Worm (Caenorhabditis elegans) whole organism, L3 larva: ENCODE measurements around the gene T21E8.5.
A peak's percentile ranks its signal among the peaks of the same experiment; 100 is the strongest.

Experiments
- R02D3.7 ChIP-seq: fragments of 150-350 bp; optimal IDR thresholded peaks from 2 replicates; lab custom pipeline; 2014; ENCODE audit warnings: missing biosample characterization, missing genetic modification characterization
- ZK546.5 ChIP-seq: sonication (generic microtip); optimal IDR thresholded peaks from 2 replicates; lab custom pipeline; 2017; ENCODE audit warnings: missing biosample characterization, missing genetic modification characterization
- aly-2 ChIP-seq: fragments of 150-350 bp; optimal IDR thresholded peaks from 2 replicates; lab custom pipeline; 2014; ENCODE audit warnings: missing biosample characterization, missing genetic modification characterization
- ceh-16 ChIP-seq: sonication (generic microtip); optimal IDR thresholded peaks from 2 replicates; lab custom pipeline; 2017; ENCODE audit warnings: missing biosample characterization, missing genetic modification characterization
- ceh-82 ChIP-seq: fragments of 150-350 bp; optimal IDR thresholded peaks from 2 replicates; lab custom pipeline; 2014; ENCODE audit warnings: missing biosample characterization, missing genetic modification characterization
- ceh-9 ChIP-seq: sonication (generic microtip); optimal IDR thresholded peaks from 2 replicates; lab custom pipeline; 2018; ENCODE audit warnings: missing biosample characterization, missing genetic modification characterization
- egl-27 ChIP-seq: sonication (generic microtip); optimal IDR thresholded peaks from 4 replicates; lab custom pipeline; 2017; ENCODE audit warnings: missing biosample characterization, missing genetic modification reagents, missing genetic modification characterization
- egl-5 ChIP-seq: fragments of 150-350 bp; optimal IDR thresholded peaks from 2 replicates; lab custom pipeline; 2017; ENCODE audit warnings: missing biosample characterization, missing genetic modification reagents, missing genetic modification characterization, inconsistent platforms
- elt-1 ChIP-seq: fragments of 150-350 bp; optimal IDR thresholded peaks from 2 replicates; lab custom pipeline; 2014; ENCODE audit warnings: missing biosample characterization, missing genetic modification characterization
- elt-2 ChIP-seq: sonication (generic microtip); optimal IDR thresholded peaks from 2 replicates; lab custom pipeline; 2016; ENCODE audit warnings: missing genetic modification reagents, mild to moderate bottlenecking, missing genetic modification characterization, missing compliant biosample characterization
- elt-3 ChIP-seq, 3 experiments: fragments of 150-350 bp in 1 of 3; sonication (generic microtip) in 2 of 3; optimal IDR thresholded peaks; 2 replicates in 2 of 3; 4 replicates in 1 of 3; lab custom pipeline; 2014 to 2017; ENCODE audit warnings: missing biosample characterization in 3 of 3, missing genetic modification characterization in 3 of 3
- eor-1 ChIP-seq, 2 experiments: fragments of 150-350 bp; optimal IDR thresholded peaks; 2 replicates each; lab custom pipeline; 2014 to 2018; ENCODE audit warnings: missing biosample characterization in 2 of 2, missing genetic modification characterization in 2 of 2
- fkh-10 ChIP-seq: sonication (generic microtip); optimal IDR thresholded peaks from 2 replicates; lab custom pipeline; 2017; ENCODE audit warnings: missing biosample characterization, missing genetic modification reagents, missing genetic modification characterization
- fos-1 ChIP-seq: fragments of 150-350 bp; optimal IDR thresholded peaks from 2 replicates; lab custom pipeline; 2014; ENCODE audit warnings: missing biosample characterization, missing genetic modification characterization
- hmg-11 ChIP-seq: sonication (generic microtip); optimal IDR thresholded peaks from 2 replicates; lab custom pipeline; 2016; ENCODE audit warnings: missing genetic modification characterization, missing compliant biosample characterization
- jun-1 ChIP-seq: fragments of 150-350 bp; optimal IDR thresholded peaks from 2 replicates; lab custom pipeline; 2014; ENCODE audit warnings: missing biosample characterization, missing genetic modification reagents, missing genetic modification characterization
- lin-15B ChIP-seq: fragments of 150-350 bp; optimal IDR thresholded peaks from 2 replicates; lab custom pipeline; 2014; ENCODE audit warnings: missing biosample characterization, missing genetic modification characterization
- lin-39 ChIP-seq: fragments of 150-350 bp; optimal IDR thresholded peaks from 2 replicates; lab custom pipeline; 2018; ENCODE audit warnings: missing biosample characterization, missing genetic modification reagents, missing genetic modification characterization
- mml-1 ChIP-seq: fragments of 150-350 bp; sonication (generic microtip); optimal IDR thresholded peaks from 3 replicates; lab custom pipeline; 2014; ENCODE audit warnings: missing biosample characterization, missing genetic modification characterization
- nfya-1 ChIP-seq: sonication (generic microtip); optimal IDR thresholded peaks from 2 replicates; lab custom pipeline; 2017; ENCODE audit warnings: missing genetic modification characterization, mild to moderate bottlenecking, missing compliant biosample characterization, antibody characterized with exemption, moderate library complexity; ENCODE audit not compliant: insufficient read depth
- nhr-12 ChIP-seq: fragments of 150-350 bp; optimal IDR thresholded peaks from 2 replicates; lab custom pipeline; 2014; ENCODE audit warnings: missing biosample characterization, missing genetic modification characterization
- nhr-23 ChIP-seq: fragments of 150-350 bp; optimal IDR thresholded peaks from 2 replicates; lab custom pipeline; 2014; ENCODE audit warnings: missing biosample characterization, missing genetic modification reagents, missing genetic modification characterization
- nhr-237 ChIP-seq: fragments of 150-350 bp; optimal IDR thresholded peaks from 2 replicates; lab custom pipeline; 2014; ENCODE audit warnings: missing biosample characterization, missing genetic modification characterization
- nhr-25 ChIP-seq: sonication (generic microtip); optimal IDR thresholded peaks from 2 replicates; lab custom pipeline; 2017; ENCODE audit warnings: missing biosample characterization, missing genetic modification characterization
- nhr-28 ChIP-seq: fragments of 150-350 bp; optimal IDR thresholded peaks from 2 replicates; lab custom pipeline; 2014; ENCODE audit warnings: missing biosample characterization, missing genetic modification characterization
- nhr-43 ChIP-seq: sonication (generic microtip); optimal IDR thresholded peaks from 2 replicates; lab custom pipeline; 2016; ENCODE audit warnings: mild to moderate bottlenecking, missing genetic modification characterization, missing compliant biosample characterization; ENCODE audit not compliant: poor library complexity, severe bottlenecking
- nhr-67 ChIP-seq: fragments of 150-350 bp; optimal IDR thresholded peaks from 2 replicates; lab custom pipeline; 2014; ENCODE audit warnings: missing biosample characterization, missing genetic modification characterization
- nhr-76 ChIP-seq: fragments of 150-350 bp; sonication (generic microtip); optimal IDR thresholded peaks from 5 replicates; lab custom pipeline; 2014; ENCODE audit warnings: missing biosample characterization, missing genetic modification characterization
- nhr-77 ChIP-seq: fragments of 150-350 bp; optimal IDR thresholded peaks from 2 replicates; lab custom pipeline; 2014; ENCODE audit warnings: missing biosample characterization, missing genetic modification characterization
- pqm-1 ChIP-seq: fragments of 150-350 bp; optimal IDR thresholded peaks from 2 replicates; lab custom pipeline; 2017; ENCODE audit warnings: missing biosample characterization, missing genetic modification characterization, inconsistent platforms
- sea-2 ChIP-seq: fragments of 150-350 bp; sonication (generic microtip); optimal IDR thresholded peaks from 4 replicates; lab custom pipeline; 2014; ENCODE audit warnings: missing biosample characterization, missing genetic modification reagents, missing genetic modification characterization
- snpc-4 ChIP-seq: fragments of 150-350 bp; optimal IDR thresholded peaks from 2 replicates; lab custom pipeline; 2014; ENCODE audit warnings: missing biosample characterization, missing genetic modification characterization
- unc-39 ChIP-seq: sonication (generic microtip); optimal IDR thresholded peaks from 4 replicates; lab custom pipeline; 2017; ENCODE audit warnings: missing biosample characterization, missing genetic modification characterization
- unc-62 ChIP-seq: fragments of 150-350 bp; sonication (generic microtip); optimal IDR thresholded peaks from 4 replicates; lab custom pipeline; 2014; ENCODE audit warnings: missing biosample characterization, missing genetic modification reagents, missing genetic modification characterization

The T21E8.5 gene

ce11 chrX:10890456-10890855 lies 4.5 kb downstream of the T21E8.5 start, which contains the start of gene F47B10.5:
TSS of gene F47B10.5 (minus strand) at chrX:10890556.
- TF ChIP-seq elt-3 (tag; optimal IDR thresholded peaks at IDR 0.05; lab: Kevin White, UChicago) (no peak), lin-15B (tag; lab: Kevin White, UChicago) (no peak), ceh-82 (no peak), elt-1 (no peak)

- no peak for TF ChIP-seq nfya-1 (tag; lab: Kevin White, UChicago)
- no peak for TF ChIP-seq sea-2 (GFP tag; lab: Kevin White, UChicago)
- no peak for TF ChIP-seq nhr-28
- TF ChIP-seq nhr-77 = no peak
- TF ChIP-seq nhr-25 (tag; lab: Kevin White, UChicago) = no peak
- TF ChIP-seq unc-39 = no peak
- no peak for TF ChIP-seq nhr-23 (tag; lab: Kevin White, UChicago)
- no peak for TF ChIP-seq egl-5 (tag; lab: Kevin White, UChicago)
- TF ChIP-seq fos-1 = no peak
- no peak for TF ChIP-seq nhr-67 (tag; lab: Kevin White, UChicago)
- no peak for TF ChIP-seq nhr-12 (tag; lab: Kevin White, UChicago)
- TF ChIP-seq aly-2 (tag; lab: Kevin White, UChicago) = no peak
Observed at ce11 chrX:10890965-10891364, 5.0 kb downstream of the T21E8.5 start, which contains the start of gene F47B10.4. TSS of gene F47B10.4 (plus strand) at chrX:10891265.

- TF ChIP-seq nhr-77 (no peak), ZK546.5 (no peak), fkh-10 (GFP tag; lab: Kevin White, UChicago) (no peak), nhr-25 (tag; lab: Kevin White, UChicago) (no peak), ceh-16 (tag; lab: Kevin White, UChicago) (no peak), mml-1 (tag; lab: Kevin White, UChicago) (no peak), jun-1 (tag; lab: Kevin White, UChicago) (no peak), R02D3.7 (tag; lab: Kevin White, UChicago) (no peak), aly-2 (tag; lab: Kevin White, UChicago) (no peak), egl-27 (tag; lab: Kevin White, UChicago) (no peak), nhr-76 (tag; lab: Kevin White, UChicago) (no peak), lin-39 (tag; lab: Kevin White, UChicago) (no peak)
- TF ChIP-seq, all 47 proteins: peak for 0
Observed at ce11 chrX:10891890-10892289, 5.9 kb downstream of the T21E8.5 start, which contains the start of gene F47B10.3. TSS of gene F47B10.3 (plus strand) at chrX:10892190.

- TF ChIP-seq nhr-237 (tag; lab: Kevin White, UChicago) (no peak), jun-1 (tag; lab: Kevin White, UChicago) (no peak), nhr-25 (tag; lab: Kevin White, UChicago) (no peak), nhr-12 (tag; lab: Kevin White, UChicago) (no peak), nhr-77 (no peak), ceh-82 (no peak), nhr-67 (tag; lab: Kevin White, UChicago) (no peak), nhr-76 (tag; lab: Kevin White, UChicago) (no peak), egl-27 (tag; lab: Kevin White, UChicago) (no peak), pqm-1 (tag; lab: Kevin White, UChicago) (no peak), eor-1 (tag; optimal IDR thresholded peaks at IDR 0.05; lab: Kevin White, UChicago) (no peak), nfya-1 (tag; lab: Kevin White, UChicago) (no peak), ceh-9 (tag; lab: Kevin White, UChicago) (no peak)
- TF ChIP-seq, all 47 proteins: peak for 0
Observed at ce11 chrX:10896498-10896897, 10.5 kb downstream of the T21E8.5 start, which contains the start of gene haly-1. TSS of gene haly-1 (minus strand) at chrX:10896598.

ce11 chrX:10900079-10900724 lies 14.2 kb downstream of the T21E8.5 start, which contains the start of gene suca-1:
TSS of gene suca-1 (minus strand) at chrX:10900114.
- TF ChIP-seq fkh-10 (GFP tag; lab: Kevin White, UChicago) (no peak), ceh-9 (tag; lab: Kevin White, UChicago) (no peak), nhr-28 (no peak), snpc-4 (tag; lab: Kevin White, UChicago) (peak; percentile 4), ceh-16 (tag; lab: Kevin White, UChicago) (no peak), nhr-25 (tag; lab: Kevin White, UChicago) (peak; percentile 67), egl-5 (tag; lab: Kevin White, UChicago) (peak; percentile 36), hmg-11 (tag; lab: Kevin White, UChicago) (peak; percentile 39), unc-62 (GFP tag; lab: Kevin White, UChicago) (no peak), jun-1 (tag; lab: Kevin White, UChicago) (no peak), nhr-23 (tag; lab: Kevin White, UChicago) (peak; percentile 44), fos-1 (no peak), nhr-43 (tag; lab: Kevin White, UChicago) (peak; percentile 11), ceh-82 (no peak), elt-2 (tag; lab: Kevin White, UChicago) (peak; percentile 68), eor-1 (tag; optimal IDR thresholded peaks at IDR 0.05; lab: Kevin White, UChicago) (no peak)
